Worm (Caenorhabditis elegans) whole organism, young adult: Measurements from ENCODE around the gene ced-4.

ENCODE experiments used
- let-526 ChIP-seq: fragments of 200-800 bp; sonication (Bioruptor generic); IDR thresholded peaks from 2 replicates; pipeline ENCODE4 v1.3.6; 2022; ENCODE audit warnings: missing genetic modification reagents, missing genetic modification characterization, missing compliant biosample characterization
- nfya-2 ChIP-seq: fragments of 200-800 bp; sonication (Bioruptor generic); IDR thresholded peaks from 2 replicates; pipeline ENCODE4 v1.3.6; 2022; ENCODE audit warnings: missing genetic modification reagents, missing genetic modification characterization, missing compliant biosample characterization
- rec-8 ChIP-seq, 2 experiments: sonication (generic microtip); optimal IDR thresholded peaks; 2 replicates each; lab custom pipeline; 2016; ENCODE audit warnings: mild to moderate bottlenecking in 2 of 2, missing genetic modification characterization in 2 of 2, missing genetic modification reagents in 2 of 2, missing genotype in 2 of 2, missing biosample characterization in 1 of 2, missing compliant biosample characterization in 1 of 2, moderate library complexity in 1 of 2
- rpc-1 ChIP-seq, 2 experiments: fragments of 150-350 bp in 1 of 2; sonication (generic microtip) in 1 of 2; optimal IDR thresholded peaks; 2 replicates each; lab custom pipeline; 2014 to 2018; ENCODE audit warnings: missing biosample characterization in 1 of 2, missing genetic modification characterization in 1 of 2, missing genetic modification reagents in 1 of 2, missing genotype in 1 of 2

- no peak for TF ChIP-seq rpc-1 (optimal IDR thresholded peaks at IDR 0.05; lab: Kevin White, UChicago)
- no peak for TF ChIP-seq rpc-1 (tag; optimal IDR thresholded peaks at IDR 0.05; lab: Kevin White, UChicago)
- TF ChIP-seq rec-8 (tag; optimal IDR thresholded peaks at IDR 0.05; lab: Kevin White, UChicago), result peak in 1 of 2 experiments; percentile 20
- TF ChIP-seq let-526 (GFP tag; lab: Robert Waterston, UW), result no peak
- no peak for TF ChIP-seq nfya-2
These were observed 9.7 kb downstream of the ced-4 start, which contains the start of the genes C35D10.10 and C35D10.5 for ce11 chrIII:4861744-4862401.
